Fruit fly (Drosophila melanogaster) whole organism, wandering third instar larva: ENCODE measurements around the gene Abi.

Experiments
- CrebA ChIP-seq: fragments of 200-800 bp; sonication (Bioruptor generic); optimal IDR thresholded peaks from 2 replicates; lab custom pipeline; 2016; ENCODE audit warnings: missing biosample characterization, mild to moderate bottlenecking, missing genetic modification characterization, borderline replicate concordance
- Dfd ChIP-seq: fragments of >200 bp; optimal IDR thresholded peaks from 2 replicates; lab custom pipeline; 2017; ENCODE audit warnings: missing biosample characterization, missing genetic modification characterization
- Hnf4 ChIP-seq: fragments of 200-800 bp; sonication (Bioruptor generic); optimal IDR thresholded peaks from 2 replicates; lab custom pipeline; 2016; ENCODE audit warnings: missing biosample characterization, mild to moderate bottlenecking, missing genetic modification characterization
- foxo ChIP-seq, 2 experiments: fragments of 200-800 bp; sonication (Bioruptor generic); optimal IDR thresholded peaks; 2 replicates in 1 of 2; 3 replicates in 1 of 2; lab custom pipeline; 2016 to 2017; ENCODE audit warnings: missing biosample characterization in 2 of 2, missing genetic modification characterization in 2 of 2
- h ChIP-seq: fragments of 200-800 bp; sonication (Bioruptor generic); optimal IDR thresholded peaks from 3 replicates; lab custom pipeline; 2016; ENCODE audit warnings: missing biosample characterization, mild to moderate bottlenecking, missing genetic modification characterization
- jim ChIP-seq: fragments of 175-275, 200-325 bp; sonication (Bioruptor generic); optimal IDR thresholded peaks from 2 replicates; lab custom pipeline; 2016; ENCODE audit warnings: missing biosample characterization, mild to moderate bottlenecking, missing genetic modification characterization
- psq ChIP-seq: fragments of 200-800 bp; sonication (Bioruptor generic); optimal IDR thresholded peaks from 3 replicates; lab custom pipeline; 2017; ENCODE audit warnings: missing biosample characterization, mild to moderate bottlenecking, missing genetic modification characterization, moderate library complexity
- sv ChIP-seq: fragments of 200-800 bp; sonication (Bioruptor generic); optimal IDR thresholded peaks from 3 replicates; lab custom pipeline; 2016; ENCODE audit warnings: missing biosample characterization, missing genetic modification characterization
- tai ChIP-seq: sonication (Bioruptor generic); optimal IDR thresholded peaks from 2 replicates; lab custom pipeline; 2016; ENCODE audit warnings: missing biosample characterization, missing genetic modification characterization
- usp ChIP-seq: fragments of >200 bp; optimal IDR thresholded peaks from 2 replicates; lab custom pipeline; 2017; ENCODE audit warnings: missing biosample characterization, missing genetic modification characterization
- woc ChIP-seq: sonication (Bioruptor generic); optimal IDR thresholded peaks from 2 replicates; lab custom pipeline; 2016; ENCODE audit warnings: missing biosample characterization, mild to moderate bottlenecking, missing genetic modification characterization

- TF ChIP-seq usp = no peak
- no peak for TF ChIP-seq CrebA
- TF ChIP-seq foxo (GFP tag; optimal IDR thresholded peaks at IDR 0.05; lab: Kevin White, UChicago) = no peak
- no peak for TF ChIP-seq Dfd (GFP tag; lab: Kevin White, UChicago)
- TF ChIP-seq tai (GFP tag; lab: Kevin White, UChicago) = no peak
- TF ChIP-seq woc = no peak
- no peak for TF ChIP-seq Hnf4 (GFP tag; lab: Kevin White, UChicago)
- TF ChIP-seq h (GFP tag; lab: Kevin White, UChicago) = no peak
- no peak for TF ChIP-seq sv
- no peak for TF ChIP-seq jim (GFP tag; lab: Kevin White, UChicago)
- TF ChIP-seq psq (GFP tag; lab: Kevin White, UChicago) = no peak
These were observed 14.6 kb downstream of the Abi start for dm6 chr3R:14107597-14107996.
